Worm (Caenorhabditis elegans) whole organism, L3 larva: ENCODE data around the gene F42A10.5.

ENCODE experiments used
- ceh-16 ChIP-seq: sonication (generic microtip); optimal IDR thresholded peaks from 2 replicates; lab custom pipeline; 2017; ENCODE audit warnings: missing biosample characterization, missing genetic modification characterization
- elt-3 ChIP-seq, 3 experiments: fragments of 150-350 bp in 1 of 3; sonication (generic microtip) in 2 of 3; optimal IDR thresholded peaks; 2 replicates in 2 of 3; 4 replicates in 1 of 3; lab custom pipeline; 2014 to 2017; ENCODE audit warnings: missing biosample characterization in 3 of 3, missing genetic modification characterization in 3 of 3
- fkh-10 ChIP-seq: sonication (generic microtip); optimal IDR thresholded peaks from 2 replicates; lab custom pipeline; 2017; ENCODE audit warnings: missing biosample characterization, missing genetic modification reagents, missing genetic modification characterization
- mml-1 ChIP-seq: fragments of 150-350 bp; sonication (generic microtip); optimal IDR thresholded peaks from 3 replicates; lab custom pipeline; 2014; ENCODE audit warnings: missing biosample characterization, missing genetic modification characterization
- nhr-11 ChIP-seq: fragments of 150-350 bp; optimal IDR thresholded peaks from 2 replicates; lab custom pipeline; 2014; ENCODE audit warnings: missing biosample characterization, missing genetic modification characterization
- snpc-4 ChIP-seq: fragments of 150-350 bp; optimal IDR thresholded peaks from 2 replicates; lab custom pipeline; 2014; ENCODE audit warnings: missing biosample characterization, missing genetic modification characterization

ce11 chrIII:6163381-6163780 lies 9.9 kb downstream of the F42A10.5 start:
- TF ChIP-seq mml-1 (tag; lab: Kevin White, UChicago) (no peak), elt-3 (tag; optimal IDR thresholded peaks at IDR 0.05; lab: Kevin White, UChicago) (no peak), snpc-4 (tag; lab: Kevin White, UChicago) (no peak), nhr-11 (no peak), fkh-10 (GFP tag; lab: Kevin White, UChicago) (no peak), ceh-16 (tag; lab: Kevin White, UChicago) (no peak)
